Fruit fly (Drosophila melanogaster) whole organism, pupa: ENCODE data around the gene Frmd5.

Source experiments
- CG32121 ChIP-seq: fragments of 200-800 bp; sonication (Bioruptor generic); IDR thresholded peaks from 2 replicates; pipeline ENCODE4 v1.3.6; 2022; ENCODE audit warnings: missing biosample characterization, missing genetic modification characterization
- CG34367 ChIP-seq: fragments of 200-800 bp; sonication (Bioruptor generic); optimal IDR thresholded peaks from 2 replicates; lab custom pipeline; 2018; ENCODE audit warnings: missing biosample characterization, mild to moderate bottlenecking, missing genetic modification characterization
- D1 ChIP-seq: fragments of 200-800 bp; sonication (Bioruptor generic); optimal IDR thresholded peaks from 2 replicates; lab custom pipeline; 2018; ENCODE audit warnings: missing biosample characterization, mild to moderate bottlenecking, missing genetic modification characterization, moderate library complexity
- Snoo ChIP-seq: fragments of 200-800 bp; sonication (Bioruptor generic); optimal IDR thresholded peaks from 3 replicates; lab custom pipeline; 2017; ENCODE audit warnings: missing biosample characterization, mild to moderate bottlenecking, missing genetic modification characterization, inconsistent platforms
- rn ChIP-seq: fragments of 200-800 bp; sonication (Bioruptor generic); IDR thresholded peaks from 2 replicates; pipeline ENCODE4 v1.3.6; 2022; ENCODE audit warnings: missing biosample characterization, missing genetic modification characterization

DNA sequence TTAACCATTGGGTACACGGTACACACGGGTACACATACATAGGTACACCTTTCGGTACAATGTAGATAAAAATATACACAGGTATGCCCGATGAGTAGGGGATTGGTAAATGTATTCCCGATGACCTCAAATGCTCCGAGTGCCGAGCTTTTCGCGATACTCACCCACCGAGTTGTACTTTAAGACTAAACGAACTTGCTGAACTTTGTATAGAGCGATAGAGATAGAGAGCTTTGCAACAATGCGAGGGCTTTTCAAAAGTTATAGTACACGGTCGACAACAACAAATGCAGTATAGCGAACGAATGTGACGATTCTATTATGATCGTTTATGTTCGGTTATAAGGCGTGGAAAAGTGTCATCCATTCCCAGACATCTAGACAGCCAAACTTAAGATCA is 22.6 kb upstream of the Frmd5 start:
- no peak for TF ChIP-seq rn (GFP tag; lab: Robert Waterston, UW)
- peak; percentile 51; the same call in 1 of the 2 replicates for TF ChIP-seq CG32121 (GFP tag; lab: Robert Waterston, UW)
- TF ChIP-seq Snoo (tag; lab: Kevin White, UChicago), result no peak
- no peak for TF ChIP-seq D1
- no peak for TF ChIP-seq CG34367 (tag; lab: Kevin White, UChicago)
